Worm (Caenorhabditis elegans) whole organism, L2 larva: ENCODE results near the gene faah-3.

ENCODE experiments used
- blmp-1 ChIP-seq: sonication (generic microtip); optimal IDR thresholded peaks from 2 replicates; lab custom pipeline; 2017; ENCODE audit warnings: missing genetic modification characterization, mild to moderate bottlenecking, missing compliant biosample characterization, antibody characterized with exemption, moderate library complexity; ENCODE audit not compliant: insufficient read depth
- ceh-82 ChIP-seq: fragments of 150-350 bp; optimal IDR thresholded peaks from 2 replicates; lab custom pipeline; 2014; ENCODE audit warnings: missing biosample characterization, missing genetic modification characterization
- fos-1 ChIP-seq: fragments of 150-350 bp; optimal IDR thresholded peaks from 2 replicates; lab custom pipeline; 2014; ENCODE audit warnings: missing biosample characterization, missing genetic modification characterization
- lin-39 ChIP-seq: fragments of 150-350 bp; optimal IDR thresholded peaks from 2 replicates; lab custom pipeline; 2014; ENCODE audit warnings: missing biosample characterization, missing genetic modification reagents, missing genetic modification characterization
- mdl-1 ChIP-seq, 2 experiments: fragments of 150-350 bp in 1 of 2; sonication (generic microtip) in 1 of 2; optimal IDR thresholded peaks; 2 replicates each; lab custom pipeline; 2017; ENCODE audit warnings: missing biosample characterization in 2 of 2, missing genetic modification characterization in 2 of 2
- nhr-23 ChIP-seq: fragments of 150-350 bp; optimal IDR thresholded peaks from 2 replicates; lab custom pipeline; 2014; ENCODE audit warnings: missing biosample characterization, missing genetic modification reagents, missing genetic modification characterization
- nhr-237 ChIP-seq: fragments of 150-350 bp; optimal IDR thresholded peaks from 2 replicates; lab custom pipeline; 2014; ENCODE audit warnings: missing biosample characterization, missing genetic modification characterization
- skn-1 ChIP-seq: sonication (generic microtip); optimal IDR thresholded peaks from 2 replicates; lab custom pipeline; 2017; ENCODE audit warnings: missing biosample characterization, missing genetic modification characterization
- unc-62 ChIP-seq: fragments of 150-350 bp; optimal IDR thresholded peaks from 2 replicates; lab custom pipeline; 2014; ENCODE audit warnings: missing biosample characterization, missing genetic modification reagents, missing genetic modification characterization
- zag-1 ChIP-seq: fragments of 150-350 bp; optimal IDR thresholded peaks from 2 replicates; lab custom pipeline; 2014; ENCODE audit warnings: missing biosample characterization, missing genetic modification characterization

DNA sequence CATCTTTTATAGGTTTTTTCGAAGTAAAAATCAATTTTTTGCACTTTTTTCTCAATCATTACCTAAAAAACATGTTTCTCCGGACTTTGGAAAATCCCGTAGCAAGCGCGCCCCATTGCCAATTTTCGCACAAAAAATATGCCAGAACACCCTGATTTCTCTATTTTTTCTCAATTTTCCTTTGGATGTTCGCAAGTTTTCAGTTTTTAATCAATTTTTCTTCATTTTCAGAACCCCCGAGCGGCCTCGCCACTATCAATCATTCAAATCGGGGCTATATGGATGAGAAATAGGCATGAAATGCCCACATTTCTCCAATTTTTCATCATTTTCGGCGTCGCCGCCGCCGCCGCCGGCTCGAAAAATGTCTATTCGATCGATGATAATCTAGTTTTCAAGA lies 13.8 kb upstream of the faah-3 start, which contains the start of gene plx-1:
- TF ChIP-seq nhr-23, result no peak
- TF ChIP-seq ceh-82 (tag; lab: Kevin White, UChicago), result no peak
- TF ChIP-seq unc-62, result no peak
- TF ChIP-seq blmp-1, result no peak
- TF ChIP-seq fos-1 (tag; lab: Kevin White, UChicago), result no peak
- TF ChIP-seq lin-39 (tag; lab: Kevin White, UChicago), result no peak
- no peak for TF ChIP-seq zag-1 (tag; lab: Kevin White, UChicago)
- no peak for TF ChIP-seq mdl-1 (tag; optimal IDR thresholded peaks at IDR 0.05; lab: Kevin White, UChicago)
- no peak for TF ChIP-seq skn-1
- no peak for TF ChIP-seq nhr-237 (tag; lab: Kevin White, UChicago)
